Worm (Caenorhabditis elegans) whole organism, L3 larva: ENCODE data around the gene ceh-79.

Source experiments
- R02D3.7 ChIP-seq: fragments of 150-350 bp; optimal IDR thresholded peaks from 2 replicates; lab custom pipeline; 2014; ENCODE audit warnings: missing biosample characterization, missing genetic modification characterization
- ama-1 ChIP-seq: fragments of 150-350 bp; optimal IDR thresholded peaks from 2 replicates; lab custom pipeline; 2018
- ceh-82 ChIP-seq: fragments of 150-350 bp; optimal IDR thresholded peaks from 2 replicates; lab custom pipeline; 2014; ENCODE audit warnings: missing biosample characterization, missing genetic modification characterization
- ceh-9 ChIP-seq: sonication (generic microtip); optimal IDR thresholded peaks from 2 replicates; lab custom pipeline; 2018; ENCODE audit warnings: missing biosample characterization, missing genetic modification characterization
- egl-27 ChIP-seq: sonication (generic microtip); optimal IDR thresholded peaks from 4 replicates; lab custom pipeline; 2017; ENCODE audit warnings: missing biosample characterization, missing genetic modification reagents, missing genetic modification characterization
- egl-5 ChIP-seq: fragments of 150-350 bp; optimal IDR thresholded peaks from 2 replicates; lab custom pipeline; 2017; ENCODE audit warnings: missing biosample characterization, missing genetic modification reagents, missing genetic modification characterization, inconsistent platforms
- elt-1 ChIP-seq: fragments of 150-350 bp; optimal IDR thresholded peaks from 2 replicates; lab custom pipeline; 2014; ENCODE audit warnings: missing biosample characterization, missing genetic modification characterization
- elt-2 ChIP-seq: sonication (generic microtip); optimal IDR thresholded peaks from 2 replicates; lab custom pipeline; 2016; ENCODE audit warnings: missing genetic modification reagents, mild to moderate bottlenecking, missing genetic modification characterization, missing compliant biosample characterization
- elt-3 ChIP-seq, 3 experiments: fragments of 150-350 bp in 1 of 3; sonication (generic microtip) in 2 of 3; optimal IDR thresholded peaks; 2 replicates in 2 of 3; 4 replicates in 1 of 3; lab custom pipeline; 2014 to 2017; ENCODE audit warnings: missing biosample characterization in 3 of 3, missing genetic modification characterization in 3 of 3
- fkh-10 ChIP-seq: sonication (generic microtip); optimal IDR thresholded peaks from 2 replicates; lab custom pipeline; 2017; ENCODE audit warnings: missing biosample characterization, missing genetic modification reagents, missing genetic modification characterization
- fkh-2 ChIP-seq: fragments of 150-350 bp; optimal IDR thresholded peaks from 2 replicates; lab custom pipeline; 2014; ENCODE audit warnings: missing biosample characterization, missing genetic modification reagents, missing genetic modification characterization
- fos-1 ChIP-seq: fragments of 150-350 bp; optimal IDR thresholded peaks from 2 replicates; lab custom pipeline; 2014; ENCODE audit warnings: missing biosample characterization, missing genetic modification characterization
- lin-39 ChIP-seq: fragments of 150-350 bp; optimal IDR thresholded peaks from 2 replicates; lab custom pipeline; 2018; ENCODE audit warnings: missing biosample characterization, missing genetic modification reagents, missing genetic modification characterization
- nfya-1 ChIP-seq: sonication (generic microtip); optimal IDR thresholded peaks from 2 replicates; lab custom pipeline; 2017; ENCODE audit warnings: missing genetic modification characterization, mild to moderate bottlenecking, missing compliant biosample characterization, antibody characterized with exemption, moderate library complexity; ENCODE audit not compliant: insufficient read depth
- nhr-28 ChIP-seq: fragments of 150-350 bp; optimal IDR thresholded peaks from 2 replicates; lab custom pipeline; 2014; ENCODE audit warnings: missing biosample characterization, missing genetic modification characterization
- nhr-43 ChIP-seq: sonication (generic microtip); optimal IDR thresholded peaks from 2 replicates; lab custom pipeline; 2016; ENCODE audit warnings: mild to moderate bottlenecking, missing genetic modification characterization, missing compliant biosample characterization; ENCODE audit not compliant: poor library complexity, severe bottlenecking
- pqm-1 ChIP-seq: fragments of 150-350 bp; optimal IDR thresholded peaks from 2 replicates; lab custom pipeline; 2017; ENCODE audit warnings: missing biosample characterization, missing genetic modification characterization, inconsistent platforms
- unc-62 ChIP-seq: fragments of 150-350 bp; sonication (generic microtip); optimal IDR thresholded peaks from 4 replicates; lab custom pipeline; 2014; ENCODE audit warnings: missing biosample characterization, missing genetic modification reagents, missing genetic modification characterization
- ztf-11 ChIP-seq: fragments of 150-350 bp; optimal IDR thresholded peaks from 2 replicates; lab custom pipeline; 2014; ENCODE audit warnings: missing biosample characterization, missing genetic modification characterization
- ztf-4 ChIP-seq: fragments of 150-350 bp; optimal IDR thresholded peaks from 2 replicates; lab custom pipeline; 2014; ENCODE audit warnings: missing biosample characterization, missing genetic modification characterization

The ceh-79 gene

DNA sequence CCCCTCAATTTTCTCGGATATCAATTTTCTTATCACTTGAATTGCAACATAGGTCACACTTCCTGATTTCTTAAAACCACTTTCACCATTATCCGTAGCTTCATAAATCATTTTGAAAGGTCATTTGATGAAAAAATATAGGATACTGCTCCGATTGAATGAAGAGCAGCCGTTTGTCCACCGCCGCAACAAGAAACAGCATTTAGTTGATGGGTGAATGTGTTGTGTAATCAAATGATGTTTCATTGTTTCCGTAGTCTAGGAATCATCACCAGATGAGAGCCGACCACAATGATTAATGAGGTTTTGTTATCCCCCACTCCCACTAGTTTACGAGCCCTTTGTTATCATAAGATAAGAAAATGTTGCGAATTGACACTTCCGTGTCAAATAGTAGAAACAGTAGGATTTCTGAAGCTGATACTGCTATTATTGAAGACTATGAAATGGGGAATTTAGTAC is 44.3 kb downstream of the ceh-79 start, which contains the start of gene twk-43:
Gene twk-43 (plus strand): TSS at position 412 of the 462 bp plus-strand sequence.
- TF ChIP-seq egl-5 (tag; lab: Kevin White, UChicago), result peak; percentile 68
- no peak for TF ChIP-seq ztf-4 (tag; lab: Kevin White, UChicago)

DNA sequence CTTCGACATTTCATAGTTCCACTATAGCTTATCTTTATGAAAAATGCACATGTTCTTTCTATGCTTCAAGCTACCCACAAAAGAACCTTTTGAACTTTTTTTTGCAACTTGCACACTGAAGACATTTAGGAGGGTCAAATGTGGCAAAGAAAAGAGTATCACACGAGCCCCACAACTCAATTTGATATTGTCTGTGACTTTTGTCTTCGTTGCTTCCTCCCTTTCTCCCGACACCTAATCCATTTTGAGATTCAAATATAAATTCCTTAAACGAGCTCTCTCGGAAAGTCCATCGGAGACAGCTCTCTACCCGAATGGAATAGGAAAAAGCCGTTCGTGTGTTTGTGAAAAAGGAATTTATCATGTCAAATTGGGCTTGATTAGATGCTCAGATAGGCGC is 48.7 kb downstream of the ceh-79 start:
- TF ChIP-seq fkh-10 (peak; percentile 80), egl-27 (tag; lab: Kevin White, UChicago) (no peak), ama-1 (lab: Kevin White, UChicago) (no peak), fos-1 (tag; lab: Kevin White, UChicago) (no peak), ceh-82 (tag; lab: Kevin White, UChicago) (no peak), nhr-28 (tag; lab: Kevin White, UChicago) (no peak), egl-5 (tag; lab: Kevin White, UChicago) (no peak), pqm-1 (no peak)

DNA sequence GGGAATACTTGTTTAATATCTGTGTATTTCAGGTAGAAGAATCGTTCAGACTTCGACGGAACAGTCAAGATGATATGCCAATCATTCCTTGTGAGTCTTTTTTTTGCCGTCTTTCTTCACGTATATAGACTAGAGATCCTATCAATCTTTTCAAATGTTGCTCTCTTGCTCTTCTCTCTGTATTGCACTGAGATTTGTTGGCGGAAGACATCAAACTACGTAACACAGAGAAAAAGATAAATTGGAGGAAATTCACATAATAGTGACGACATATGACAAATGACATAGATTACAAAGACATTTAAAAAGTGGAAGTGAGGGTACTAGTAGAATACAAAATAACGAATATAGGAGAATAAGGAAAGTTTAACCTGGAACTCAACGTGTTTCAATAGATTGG is 50.1 kb downstream of the ceh-79 start:
- TF ChIP-seq nfya-1 (tag; lab: Kevin White, UChicago) (peak; percentile 28), elt-3 (tag; optimal IDR thresholded peaks at IDR 0.05; lab: Kevin White, UChicago) (no peak), unc-62 (GFP tag; lab: Kevin White, UChicago) (peak; percentile 87), ztf-11 (tag; lab: Kevin White, UChicago) (no peak), ztf-4 (tag; lab: Kevin White, UChicago) (no peak), ceh-9 (tag; lab: Kevin White, UChicago) (no peak), fkh-2 (tag; lab: Kevin White, UChicago) (no peak), elt-1 (peak; percentile 77), nhr-43 (tag; lab: Kevin White, UChicago) (no peak), nhr-28 (tag; lab: Kevin White, UChicago) (no peak), elt-2 (tag; lab: Kevin White, UChicago) (no peak), lin-39 (peak; percentile 45), pqm-1 (no peak)

DNA sequence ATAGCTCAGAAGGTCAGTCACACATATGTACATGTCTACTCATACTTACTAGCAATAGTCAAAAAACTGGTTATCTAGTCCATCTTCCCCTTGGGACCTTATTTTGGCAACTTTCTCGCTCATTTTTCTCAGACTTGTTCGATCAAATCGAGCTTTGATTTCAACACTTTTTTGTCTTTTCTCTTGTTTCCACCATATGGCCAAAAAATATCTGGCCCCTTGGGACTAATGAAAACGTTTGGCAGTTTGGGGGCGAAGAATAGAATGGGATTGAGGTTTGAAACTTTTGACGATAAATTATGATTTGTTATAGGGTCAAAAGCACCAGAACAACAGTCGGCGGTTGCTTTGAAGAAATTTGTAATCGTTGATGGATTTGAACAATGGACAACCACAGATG is 50.8 kb downstream of the ceh-79 start:
- TF ChIP-seq elt-1 (peak; percentile 24), R02D3.7 (tag; lab: Kevin White, UChicago) (no peak)
